Worm (Caenorhabditis elegans) whole organism, midembryonic: ENCODE data around the gene Y53F4B.18.

Source experiments
- T22C8.4 ChIP-seq: fragments of 200-800 bp; sonication (Bioruptor generic); IDR thresholded peaks from 2 replicates; pipeline ENCODE4 v1.3.6; 2022; ENCODE audit warnings: missing genetic modification characterization, missing compliant biosample characterization
- cog-1 ChIP-seq: sonication (generic microtip); optimal IDR thresholded peaks from 2 replicates; lab custom pipeline; 2016; ENCODE audit warnings: missing genetic modification characterization, missing compliant biosample characterization
- flt-1 ChIP-seq: fragments of 200-800 bp; sonication (Bioruptor generic); IDR thresholded peaks from 2 replicates; pipeline ENCODE4 v1.3.6; 2022; ENCODE audit warnings: missing genetic modification characterization, missing compliant biosample characterization
- klf-2 ChIP-seq: fragments of 200-800 bp; sonication (Bioruptor generic); conservative IDR thresholded peaks from 2 replicates; pipeline ENCODE4 v1.3.6; 2022; ENCODE audit warnings: missing genetic modification reagents, missing genetic modification characterization, missing compliant biosample characterization
- med-1 ChIP-seq: sonication (generic microtip); optimal IDR thresholded peaks from 2 replicates; lab custom pipeline; 2017; ENCODE audit warnings: missing genetic modification characterization, mild to moderate bottlenecking, missing compliant biosample characterization, antibody characterized with exemption, missing genetic modification reagents; ENCODE audit not compliant: insufficient read depth
- ref-1 ChIP-seq: fragments of 200-800 bp; sonication (Bioruptor generic); conservative IDR thresholded peaks from 2 replicates; pipeline ENCODE4 v1.3.6; 2022; ENCODE audit warnings: missing genetic modification reagents, missing genetic modification characterization, missing compliant biosample characterization
- tab-1 ChIP-seq: fragments of 200-800 bp; sonication (Bioruptor generic); IDR thresholded peaks from 2 replicates; pipeline ENCODE4 v1.3.6; 2022; ENCODE audit warnings: missing genetic modification characterization, missing compliant biosample characterization
- ztf-23 ChIP-seq: fragments of 200-800 bp; sonication (Bioruptor generic); IDR thresholded peaks from 2 replicates; pipeline ENCODE4 v1.3.6; 2022; ENCODE audit warnings: missing genetic modification reagents, missing genetic modification characterization, missing compliant biosample characterization
- ztf-29 ChIP-seq: fragments of 200-800 bp; sonication (Bioruptor generic); IDR thresholded peaks from 2 replicates; pipeline ENCODE4 v1.3.6; 2022; ENCODE audit warnings: missing genetic modification reagents, missing genetic modification characterization, missing compliant biosample characterization

Y53F4B.18 gene

DNA sequence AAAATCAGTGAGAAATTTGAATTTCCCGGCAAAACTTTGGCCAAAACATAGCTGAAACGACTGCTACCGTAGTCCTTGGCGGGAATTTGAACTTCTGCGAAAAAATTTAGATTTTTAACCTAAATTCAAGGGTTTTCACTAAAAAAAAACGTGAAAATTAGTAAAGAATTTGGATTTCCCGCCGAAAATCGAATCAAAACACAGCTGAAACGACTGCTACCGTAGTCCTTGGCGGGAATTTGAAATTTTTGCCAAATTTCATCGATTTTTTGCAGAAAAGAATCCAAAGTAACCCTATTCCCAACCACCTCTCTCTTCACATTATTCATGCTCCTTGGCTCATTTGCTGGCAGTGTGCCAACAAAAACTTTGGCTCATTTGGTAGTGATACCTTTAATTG, 46.4 kb downstream of the Y53F4B.18 start:
- TF ChIP-seq tab-1 (no peak), ztf-29 (GFP tag; lab: Robert Waterston, UW) (no peak), T22C8.4 (GFP tag; lab: Robert Waterston, UW) (no peak), flt-1 (GFP tag; lab: Robert Waterston, UW) (no peak), klf-2 (GFP tag; lab: Robert Waterston, UW) (no peak), ztf-23 (GFP tag; lab: Robert Waterston, UW) (no peak), med-1 (GFP tag; lab: Kevin White, UChicago) (no peak), cog-1 (tag; lab: Kevin White, UChicago) (no peak), ref-1 (no peak)

ce11 chrII:15018923-15019322, 52.5 kb downstream of the Y53F4B.18 start, which contains the start of gene Y53F4B.12:
Gene Y53F4B.12 (plus strand): TSS chrII:15019223.
- TF ChIP-seq ztf-29 (GFP tag; lab: Robert Waterston, UW) (no peak), flt-1 (GFP tag; lab: Robert Waterston, UW) (no peak), cog-1 (tag; lab: Kevin White, UChicago) (no peak), T22C8.4 (GFP tag; lab: Robert Waterston, UW) (no peak)

DNA sequence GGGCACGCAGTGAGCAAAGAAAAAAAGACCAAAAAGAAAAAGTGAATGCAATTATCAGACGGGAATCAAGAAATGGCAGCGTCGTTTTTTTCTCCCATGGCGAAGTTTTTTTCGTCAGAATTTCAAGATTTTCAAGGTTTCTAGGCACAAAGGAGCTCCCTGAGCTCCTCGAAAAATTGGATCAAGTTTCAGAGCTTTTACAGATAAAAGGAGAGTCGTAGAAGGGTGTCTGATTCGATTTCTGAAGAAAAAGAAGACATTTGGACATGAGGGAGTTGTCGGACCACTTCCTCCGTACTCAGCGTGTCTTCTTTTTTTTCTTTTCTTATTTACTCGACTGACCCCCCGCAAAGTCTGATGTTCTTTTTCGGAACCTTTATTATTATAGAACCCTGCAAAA, 55.8 kb downstream of the Y53F4B.18 start:
- TF ChIP-seq med-1 (GFP tag; lab: Kevin White, UChicago) (no peak), cog-1 (tag; lab: Kevin White, UChicago) (no peak), klf-2 (GFP tag; lab: Robert Waterston, UW) (no peak), ref-1 (no peak), ztf-29 (GFP tag; lab: Robert Waterston, UW) (no peak), tab-1 (no peak), T22C8.4 (GFP tag; lab: Robert Waterston, UW) (no peak), ztf-23 (GFP tag; lab: Robert Waterston, UW) (no peak), flt-1 (GFP tag; lab: Robert Waterston, UW) (no peak)

- TF ChIP-seq klf-2 (GFP tag; lab: Robert Waterston, UW) (no peak), T22C8.4 (GFP tag; lab: Robert Waterston, UW) (no peak), cog-1 (tag; lab: Kevin White, UChicago) (no peak), tab-1 (no peak), flt-1 (GFP tag; lab: Robert Waterston, UW) (no peak), ztf-23 (GFP tag; lab: Robert Waterston, UW) (no peak), ref-1 (no peak), med-1 (GFP tag; lab: Kevin White, UChicago) (no peak), ztf-29 (GFP tag; lab: Robert Waterston, UW) (no peak)
Observed at ce11 chrII:15014380-15014779, 57.1 kb downstream of the Y53F4B.18 start, which contains the start of gene Y53F4B.51. Gene Y53F4B.51 (minus strand): TSS chrII:15014442.
